Fruit fly (Drosophila melanogaster) whole organism, prepupa: ENCODE data around the gene CG7601.

ENCODE experiments used
- Blimp-1 ChIP-seq: fragments of 200-800 bp; sonication (Bioruptor generic); optimal IDR thresholded peaks from 3 replicates; lab custom pipeline; 2017; ENCODE audit warnings: missing biosample characterization, missing genetic modification characterization, mild to moderate bottlenecking, moderate library complexity, missing genetic modification reagents
- CG10669 ChIP-seq: fragments of 200-800 bp; sonication (Bioruptor generic); optimal IDR thresholded peaks from 3 replicates; lab custom pipeline; 2018; ENCODE audit warnings: missing biosample characterization, mild to moderate bottlenecking, missing genetic modification characterization, moderate library complexity
- CG15336 ChIP-seq: fragments of 200-800 bp; sonication (Bioruptor generic); IDR thresholded peaks from 2 replicates; pipeline ENCODE4 v1.3.6; 2022; ENCODE audit warnings: missing biosample characterization, missing genetic modification characterization
- CG1621 ChIP-seq: fragments of 200-800 bp; sonication (Bioruptor generic); optimal IDR thresholded peaks from 3 replicates; lab custom pipeline; 2018; ENCODE audit warnings: missing biosample characterization, mild to moderate bottlenecking, missing genetic modification characterization
- CG16779 ChIP-seq: fragments of 200-800 bp; sonication (Bioruptor generic); optimal IDR thresholded peaks from 3 replicates; lab custom pipeline; 2017; ENCODE audit warnings: missing biosample characterization, mild to moderate bottlenecking, missing genetic modification characterization
- CG3032 ChIP-seq: fragments of 200-800 bp; optimal IDR thresholded peaks from 2 replicates; lab custom pipeline; 2019; ENCODE audit warnings: missing biosample characterization, mild to moderate bottlenecking, missing genetic modification characterization, moderate library complexity
- CG32006 ChIP-seq: fragments of 200-800 bp; sonication (Bioruptor generic); optimal IDR thresholded peaks from 3 replicates; lab custom pipeline; 2017; ENCODE audit warnings: missing biosample characterization, mild to moderate bottlenecking, missing genetic modification characterization
- CG3919 ChIP-seq: fragments of 200-800 bp; sonication (Bioruptor generic); optimal IDR thresholded peaks from 3 replicates; lab custom pipeline; 2016; ENCODE audit warnings: missing biosample characterization, missing genetic modification characterization
- CG6163 ChIP-seq: fragments of 200-800 bp; sonication (Bioruptor generic); IDR thresholded peaks from 3 replicates; pipeline ENCODE4 v1.3.6; 2022; ENCODE audit warnings: missing biosample characterization, missing genetic modification characterization
- CG6276 ChIP-seq: fragments of 200-800 bp; sonication (Bioruptor generic); optimal IDR thresholded peaks from 2 replicates; lab custom pipeline; 2017; ENCODE audit warnings: missing biosample characterization, mild to moderate bottlenecking, missing genetic modification characterization
- CG6808 ChIP-seq: fragments of 200-800 bp; sonication (Bioruptor generic); optimal IDR thresholded peaks from 3 replicates; lab custom pipeline; 2017; ENCODE audit warnings: missing biosample characterization, missing genetic modification characterization, mild to moderate bottlenecking, moderate library complexity, missing genetic modification reagents
- CG7368 ChIP-seq: fragments of 200-800 bp; sonication (Bioruptor generic); optimal IDR thresholded peaks from 3 replicates; lab custom pipeline; 2016; ENCODE audit warnings: missing biosample characterization, missing genetic modification characterization
- CG8119 ChIP-seq: fragments of 200-800 bp; sonication (Bioruptor generic); IDR thresholded peaks from 3 replicates; pipeline ENCODE4 v1.3.6; 2022; ENCODE audit warnings: missing biosample characterization, missing genetic modification characterization
- CG9139 ChIP-seq: fragments of 200-800 bp; sonication (Bioruptor generic); optimal IDR thresholded peaks from 3 replicates; lab custom pipeline; 2017; ENCODE audit warnings: missing biosample characterization, mild to moderate bottlenecking, missing genetic modification characterization
- Eip75B ChIP-seq: fragments of 200-800 bp; sonication (Bioruptor generic); optimal IDR thresholded peaks from 3 replicates; lab custom pipeline; 2016; ENCODE audit warnings: missing biosample characterization, missing genetic modification characterization
- Eip78C ChIP-seq: fragments of 200-800 bp; sonication (Bioruptor generic); peaks from one replicate; lab custom pipeline; 2016; ENCODE audit warnings: missing biosample characterization, missing genetic modification characterization
- Eip93F ChIP-seq: fragments of 200-800 bp; sonication (Bioruptor generic); optimal IDR thresholded peaks from 2 replicates; lab custom pipeline; 2016; ENCODE audit warnings: missing biosample characterization, mild to moderate bottlenecking, missing genetic modification characterization
- Ets21C ChIP-seq: fragments of 200-800 bp; sonication (Bioruptor generic); optimal IDR thresholded peaks from 3 replicates; lab custom pipeline; 2016; ENCODE audit warnings: missing biosample characterization, missing genetic modification characterization
- Hr39 ChIP-seq: fragments of 200-800 bp; sonication (Bioruptor generic); optimal IDR thresholded peaks from 2 replicates; lab custom pipeline; 2016; ENCODE audit warnings: missing biosample characterization, missing genetic modification characterization
- Hr4 ChIP-seq: fragments of 200-800 bp; sonication (Bioruptor generic); optimal IDR thresholded peaks from 3 replicates; lab custom pipeline; 2016; ENCODE audit warnings: missing biosample characterization, missing genetic modification characterization
- Sox14 ChIP-seq: fragments of 200-800 bp; sonication (Bioruptor generic); optimal IDR thresholded peaks from 3 replicates; lab custom pipeline; 2016; ENCODE audit warnings: missing biosample characterization, missing genetic modification characterization
- Sox15 ChIP-seq: fragments of 200-800 bp; sonication (Bioruptor generic); optimal IDR thresholded peaks from 3 replicates; lab custom pipeline; 2016; ENCODE audit warnings: missing biosample characterization, missing genetic modification characterization
- acj6 ChIP-seq: fragments of 200-800 bp; sonication (Bioruptor generic); optimal IDR thresholded peaks from 3 replicates; lab custom pipeline; 2016; ENCODE audit warnings: missing biosample characterization, missing genetic modification characterization
- dac ChIP-seq: fragments of 200-800 bp; sonication (Bioruptor generic); optimal IDR thresholded peaks from 2 replicates; lab custom pipeline; 2017; ENCODE audit warnings: missing biosample characterization, mild to moderate bottlenecking, missing genetic modification characterization
- fkh ChIP-seq: fragments of 200-800 bp; sonication (Bioruptor generic); optimal IDR thresholded peaks from 3 replicates; lab custom pipeline; 2017; ENCODE audit warnings: missing biosample characterization, mild to moderate bottlenecking, missing genetic modification characterization, moderate library complexity
- lz ChIP-seq: fragments of 200-800 bp; sonication (Bioruptor generic); optimal IDR thresholded peaks from 3 replicates; lab custom pipeline; 2016; ENCODE audit warnings: missing biosample characterization, missing genetic modification characterization
- net ChIP-seq: fragments of 200-800 bp; sonication (Bioruptor generic); optimal IDR thresholded peaks from 3 replicates; lab custom pipeline; 2016; ENCODE audit warnings: missing biosample characterization, missing genetic modification characterization
- ss ChIP-seq, 2 experiments: fragments of 200-800 bp; sonication (Bioruptor generic); optimal IDR thresholded peaks; 2 replicates in 1 of 2; 3 replicates in 1 of 2; lab custom pipeline; 2017 to 2018; ENCODE audit warnings: mild to moderate bottlenecking in 2 of 2, missing biosample characterization in 2 of 2, missing genetic modification characterization in 2 of 2, moderate library complexity in 1 of 2
- svp ChIP-seq: fragments of 200-800 bp; sonication (Bioruptor generic); peaks from one replicate; lab custom pipeline; 2016; ENCODE audit warnings: missing biosample characterization, missing genetic modification characterization
- vri ChIP-seq: fragments of 200-800 bp; sonication (Bioruptor generic); optimal IDR thresholded peaks from 3 replicates; lab custom pipeline; 2016; ENCODE audit warnings: missing biosample characterization, mild to moderate bottlenecking, missing genetic modification characterization

Gene CG7601

dm6 chr3R:29782367-29782766 is 45.8 kb upstream of the CG7601 start (continued):
- peak; percentile 47 for TF ChIP-seq vri (GFP tag; lab: Kevin White, UChicago)
- peak; percentile 25 for TF ChIP-seq CG3919
- TF ChIP-seq CG15336 (GFP tag; lab: Robert Waterston, UW), result peak; percentile 47; the same call in 1 of the 2 replicates
- peak; percentile 69 for TF ChIP-seq svp (GFP tag; lab: Kevin White, UChicago)
- TF ChIP-seq Eip75B (GFP tag; lab: Kevin White, UChicago), result peak; percentile 28
- TF ChIP-seq CG3032 (tag; lab: Kevin White, UChicago), result no peak

DNA sequence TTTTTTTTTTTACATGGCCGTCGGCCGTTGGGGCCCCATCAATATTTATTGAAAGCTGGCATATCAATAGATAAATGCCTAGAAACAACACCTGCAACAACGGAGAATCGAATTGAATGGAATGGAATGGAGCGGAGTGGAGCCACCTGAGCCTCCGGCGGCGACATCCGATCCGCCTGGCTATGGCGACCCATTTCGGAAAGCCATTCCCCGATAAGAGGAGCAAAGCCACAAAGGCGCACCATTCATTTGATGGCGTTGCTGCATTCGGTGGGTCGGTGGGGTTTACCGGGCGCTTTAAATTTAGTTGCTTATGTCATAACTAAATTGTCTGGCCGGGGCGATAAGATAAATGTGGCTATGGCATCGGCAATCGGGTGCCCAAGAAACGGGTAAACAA is 45.3 kb upstream of the CG7601 start:
- TF ChIP-seq CG32006 (GFP tag; lab: Kevin White, UChicago), result peak; percentile 0
- TF ChIP-seq vri (GFP tag; lab: Kevin White, UChicago), result peak; percentile 88
- no peak for TF ChIP-seq Sox14 (GFP tag; lab: Kevin White, UChicago)
- no peak for TF ChIP-seq ss (GFP tag; optimal IDR thresholded peaks at IDR 0.05; lab: Kevin White, UChicago)
- no peak for TF ChIP-seq acj6 (GFP tag; lab: Kevin White, UChicago)

DNA sequence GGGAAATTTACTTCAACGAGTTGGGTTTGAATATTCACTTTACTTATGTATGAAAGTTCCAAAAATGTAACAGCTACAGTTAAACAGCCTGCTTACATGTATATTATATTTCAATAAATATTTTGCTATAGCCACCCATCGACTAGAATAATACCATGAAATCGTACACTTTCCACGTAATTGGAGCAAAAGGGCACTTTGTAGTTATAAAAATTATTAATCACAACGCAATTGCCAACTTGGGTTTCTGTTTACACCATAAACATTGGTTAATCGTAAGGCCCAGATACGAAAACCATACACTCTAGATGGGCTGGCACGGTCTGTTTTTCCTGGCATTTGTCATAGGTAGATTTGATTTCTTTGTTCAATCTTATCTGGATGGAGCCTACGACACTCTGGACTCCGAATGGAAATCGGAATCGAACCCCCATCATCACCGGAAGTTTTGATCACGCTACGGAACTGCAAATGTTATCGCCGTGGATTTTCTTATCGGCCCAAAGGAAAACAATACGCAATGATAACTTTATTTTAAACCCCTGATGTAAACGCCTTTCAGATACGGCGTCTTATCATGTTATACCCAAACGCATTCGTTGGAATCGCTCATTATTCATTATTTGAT is 44.0 kb upstream of the CG7601 start, which contains the start of gene fig:
Gene fig, minus strand, starts transcription at position 51 of the 628 bp plus-strand sequence.
- TF ChIP-seq fkh (GFP tag; lab: Kevin White, UChicago) (peak; percentile 39), Hr4 (GFP tag; lab: Kevin White, UChicago) (no peak), CG15336 (GFP tag; lab: Robert Waterston, UW) (no peak), CG7368 (GFP tag; lab: Kevin White, UChicago) (no peak), ss (GFP tag; optimal IDR thresholded peaks at IDR 0.05; lab: Kevin White, UChicago) (peak in 1 of 2 experiments; percentile 19), vri (GFP tag; lab: Kevin White, UChicago) (peak; percentile 82), Eip93F (GFP tag; lab: Kevin White, UChicago) (peak; percentile 82), net (GFP tag; lab: Kevin White, UChicago) (no peak), Hr39 (GFP tag; lab: Kevin White, UChicago) (no peak), Eip78C (GFP tag; lab: Kevin White, UChicago) (peak; percentile 6), Sox14 (GFP tag; lab: Kevin White, UChicago) (peak; percentile 13), CG1621 (tag; lab: Kevin White, UChicago) (no peak)

dm6 chr3R:29778985-29779298 is 42.4 kb upstream of the CG7601 start:
- no peak for TF ChIP-seq Blimp-1 (GFP tag; lab: Kevin White, UChicago)
- TF ChIP-seq CG7368 (GFP tag; lab: Kevin White, UChicago), result no peak
- no peak for TF ChIP-seq Eip93F (GFP tag; lab: Kevin White, UChicago)
- TF ChIP-seq dac, result no peak
- TF ChIP-seq Eip75B (GFP tag; lab: Kevin White, UChicago), result no peak
- TF ChIP-seq acj6 (GFP tag; lab: Kevin White, UChicago), result no peak
- no peak for TF ChIP-seq CG6808 (GFP tag; lab: Kevin White, UChicago)
- TF ChIP-seq Ets21C (GFP tag; lab: Kevin White, UChicago), result no peak
- TF ChIP-seq lz (GFP tag; lab: Kevin White, UChicago), result no peak
- no peak for TF ChIP-seq CG6163
- TF ChIP-seq CG8119 (GFP tag; lab: Robert Waterston, UW), result no peak
- no peak for TF ChIP-seq Sox15
- peak; percentile 50 for TF ChIP-seq fkh (GFP tag; lab: Kevin White, UChicago)
- TF ChIP-seq Eip78C (GFP tag; lab: Kevin White, UChicago), result peak; percentile 30
- peak; percentile 0 for TF ChIP-seq vri (GFP tag; lab: Kevin White, UChicago)
- no peak for TF ChIP-seq CG16779 (tag; lab: Kevin White, UChicago)
- TF ChIP-seq Hr39 (GFP tag; lab: Kevin White, UChicago), result no peak
- TF ChIP-seq CG6276 (GFP tag; lab: Kevin White, UChicago), result no peak
- no peak for TF ChIP-seq CG9139 (GFP tag; lab: Kevin White, UChicago)
- TF ChIP-seq Sox14 (GFP tag; lab: Kevin White, UChicago), result no peak
- TF ChIP-seq CG10669 (GFP tag; lab: Kevin White, UChicago), result no peak
